Worm (Caenorhabditis elegans) whole organism, L2 larva: ENCODE results near the gene T12A7.9.

Experiments
- ceh-82 ChIP-seq: fragments of 150-350 bp; optimal IDR thresholded peaks from 2 replicates; lab custom pipeline; 2014; ENCODE audit warnings: missing biosample characterization, missing genetic modification characterization
- lsy-2 ChIP-seq, 2 experiments: fragments of 150-350 bp in 1 of 2; sonication (generic microtip) in 1 of 2; optimal IDR thresholded peaks; 2 replicates each; lab custom pipeline; 2014 to 2017; ENCODE audit warnings: missing biosample characterization in 2 of 2, missing genetic modification characterization in 2 of 2
- nhr-77 ChIP-seq: fragments of 150-350 bp; optimal IDR thresholded peaks from 2 replicates; lab custom pipeline; 2014; ENCODE audit warnings: missing biosample characterization, missing genetic modification characterization

- TF ChIP-seq nhr-77 (tag; lab: Kevin White, UChicago) (no peak), lsy-2 (tag; optimal IDR thresholded peaks at IDR 0.05; lab: Kevin White, UChicago) (no peak), ceh-82 (no peak)
Observed at ce11 chrIV:11738092-11738617, 17.7 kb downstream of the T12A7.9 start, which contains the start of gene K01A6.7.
